Worm (Caenorhabditis elegans): ENCODE measurements around the gene grl-14.

The grl-14 gene

ce11 chrV:20785050-20785847 lies 40.1 kb upstream of the grl-14 start:
- no peak for TF ChIP-seq med-1 (GFP tag; optimal IDR thresholded peaks at IDR 0.05; ENCODE audit: insufficient read depth)
- no peak for TF ChIP-seq T22C8.4 (GFP tag; IDR thresholded peaks at IDR 0.05)
- no peak for TF ChIP-seq ztf-23 (GFP tag; IDR thresholded peaks at IDR 0.05)
- no peak for TF ChIP-seq klf-2 (GFP tag; conservative IDR thresholded peaks at IDR 0.05)
- TF ChIP-seq flt-1 (GFP tag; IDR thresholded peaks at IDR 0.05): no peak
- no peak for TF ChIP-seq ztf-29 (GFP tag; IDR thresholded peaks at IDR 0.05)
- no peak for TF ChIP-seq tab-1 (GFP tag; IDR thresholded peaks at IDR 0.05)
- TF ChIP-seq ref-1 (GFP tag; conservative IDR thresholded peaks at IDR 0.05): no peak
- TF ChIP-seq cog-1 (tag; optimal IDR thresholded peaks at IDR 0.05): no peak

- TF ChIP-seq med-1 (GFP tag; optimal IDR thresholded peaks at IDR 0.05; ENCODE audit: insufficient read depth) (no peak), ztf-23 (GFP tag; IDR thresholded peaks at IDR 0.05) (no peak), ztf-29 (GFP tag; IDR thresholded peaks at IDR 0.05) (no peak), T22C8.4 (GFP tag; IDR thresholded peaks at IDR 0.05) (no peak)
Measured at ce11 chrV:20785848-20786225, 39.5 kb upstream of the grl-14 start.

ce11 chrV:20789105-20789504 lies 36.3 kb upstream of the grl-14 start, which contains the start of gene tpan-1:
TSS of gene tpan-1 (plus strand) at chrV:20789502.
- no peak for TF ChIP-seq ztf-29 (GFP tag; IDR thresholded peaks at IDR 0.05)
- TF ChIP-seq ref-1 (GFP tag; conservative IDR thresholded peaks at IDR 0.05): no peak
- no peak for TF ChIP-seq med-1 (GFP tag; optimal IDR thresholded peaks at IDR 0.05; ENCODE audit: insufficient read depth)
- no peak for TF ChIP-seq klf-2 (GFP tag; conservative IDR thresholded peaks at IDR 0.05)
- no peak for TF ChIP-seq tab-1 (GFP tag; IDR thresholded peaks at IDR 0.05)
- no peak for TF ChIP-seq flt-1 (GFP tag; IDR thresholded peaks at IDR 0.05)
- no peak for TF ChIP-seq T22C8.4 (GFP tag; IDR thresholded peaks at IDR 0.05)
- TF ChIP-seq cog-1 (tag; optimal IDR thresholded peaks at IDR 0.05): no peak
- TF ChIP-seq ztf-23 (GFP tag; IDR thresholded peaks at IDR 0.05): no peak

ce11 chrV:20790011-20790410 lies 35.3 kb upstream of the grl-14 start, which contains the start of gene Y44A6D.1:
TSS of gene Y44A6D.1 (minus strand) at chrV:20790033.
- no peak for TF ChIP-seq ztf-23 (GFP tag; IDR thresholded peaks at IDR 0.05)
- no peak for TF ChIP-seq tab-1 (GFP tag; IDR thresholded peaks at IDR 0.05)
- TF ChIP-seq ztf-29 (GFP tag; IDR thresholded peaks at IDR 0.05): no peak
- TF ChIP-seq ref-1 (GFP tag; conservative IDR thresholded peaks at IDR 0.05): no peak
- no peak for TF ChIP-seq cog-1 (tag; optimal IDR thresholded peaks at IDR 0.05)
- no peak for TF ChIP-seq flt-1 (GFP tag; IDR thresholded peaks at IDR 0.05)
- no peak for TF ChIP-seq klf-2 (GFP tag; conservative IDR thresholded peaks at IDR 0.05)
- no peak for TF ChIP-seq T22C8.4 (GFP tag; IDR thresholded peaks at IDR 0.05)
- TF ChIP-seq med-1 (GFP tag; optimal IDR thresholded peaks at IDR 0.05; ENCODE audit: insufficient read depth): no peak

ce11 chrV:20790616-20791015 lies 34.7 kb upstream of the grl-14 start:
- TF ChIP-seq tab-1 (GFP tag; IDR thresholded peaks at IDR 0.05) (no peak), T22C8.4 (GFP tag; IDR thresholded peaks at IDR 0.05) (no peak), ztf-23 (GFP tag; IDR thresholded peaks at IDR 0.05) (no peak), flt-1 (GFP tag; IDR thresholded peaks at IDR 0.05) (no peak), ztf-29 (GFP tag; IDR thresholded peaks at IDR 0.05) (no peak), ref-1 (GFP tag; conservative IDR thresholded peaks at IDR 0.05) (no peak), med-1 (GFP tag; optimal IDR thresholded peaks at IDR 0.05; ENCODE audit: insufficient read depth) (no peak), cog-1 (tag; optimal IDR thresholded peaks at IDR 0.05) (no peak), klf-2 (GFP tag; conservative IDR thresholded peaks at IDR 0.05) (no peak)

- TF ChIP-seq T22C8.4 (GFP tag; IDR thresholded peaks at IDR 0.05) (no peak), ref-1 (GFP tag; conservative IDR thresholded peaks at IDR 0.05) (no peak), tab-1 (GFP tag; IDR thresholded peaks at IDR 0.05) (no peak), ztf-23 (GFP tag; IDR thresholded peaks at IDR 0.05) (no peak)
Measured at ce11 chrV:20792371-20792890, 32.9 kb upstream of the grl-14 start, which contains the start of gene Y44A6D.3. TSS of gene Y44A6D.3 (minus strand) at chrV:20792421.

ce11 chrV:20793761-20794160 lies 31.6 kb upstream of the grl-14 start:
- no peak for TF ChIP-seq tab-1 (GFP tag; IDR thresholded peaks at IDR 0.05)
- TF ChIP-seq cog-1 (tag; optimal IDR thresholded peaks at IDR 0.05): no peak
- no peak for TF ChIP-seq ztf-29 (GFP tag; IDR thresholded peaks at IDR 0.05)
- TF ChIP-seq ztf-23 (GFP tag; IDR thresholded peaks at IDR 0.05): no peak
- no peak for TF ChIP-seq klf-2 (GFP tag; conservative IDR thresholded peaks at IDR 0.05)
- no peak for TF ChIP-seq flt-1 (GFP tag; IDR thresholded peaks at IDR 0.05)
- no peak for TF ChIP-seq T22C8.4 (GFP tag; IDR thresholded peaks at IDR 0.05)
- TF ChIP-seq med-1 (GFP tag; optimal IDR thresholded peaks at IDR 0.05; ENCODE audit: insufficient read depth): no peak
- TF ChIP-seq ref-1 (GFP tag; conservative IDR thresholded peaks at IDR 0.05): no peak

- TF ChIP-seq flt-1 (GFP tag; IDR thresholded peaks at IDR 0.05): no peak
- no peak for TF ChIP-seq med-1 (GFP tag; optimal IDR thresholded peaks at IDR 0.05; ENCODE audit: insufficient read depth)
- TF ChIP-seq cog-1 (tag; optimal IDR thresholded peaks at IDR 0.05): no peak
- TF ChIP-seq tab-1 (GFP tag; IDR thresholded peaks at IDR 0.05): no peak
Measured at ce11 chrV:20797918-20798317, 27.4 kb upstream of the grl-14 start, which contains the start of gene sdf-9. TSS of gene sdf-9 (plus strand) at chrV:20798218.

ce11 chrV:20802906-20803305 lies 22.5 kb upstream of the grl-14 start, which contains the start of gene Y44A6D.5:
TSS of gene Y44A6D.5 (minus strand) at chrV:20803006.
- TF ChIP-seq T22C8.4 (GFP tag; IDR thresholded peaks at IDR 0.05): no peak
- no peak for TF ChIP-seq klf-2 (GFP tag; conservative IDR thresholded peaks at IDR 0.05)
- TF ChIP-seq ztf-29 (GFP tag; IDR thresholded peaks at IDR 0.05): no peak
- no peak for TF ChIP-seq ref-1 (GFP tag; conservative IDR thresholded peaks at IDR 0.05)
- TF ChIP-seq flt-1 (GFP tag; IDR thresholded peaks at IDR 0.05): no peak
- TF ChIP-seq cog-1 (tag; optimal IDR thresholded peaks at IDR 0.05): no peak
- no peak for TF ChIP-seq tab-1 (GFP tag; IDR thresholded peaks at IDR 0.05)
- no peak for TF ChIP-seq med-1 (GFP tag; optimal IDR thresholded peaks at IDR 0.05; ENCODE audit: insufficient read depth)
- TF ChIP-seq ztf-23 (GFP tag; IDR thresholded peaks at IDR 0.05): no peak
